Fruit fly (Drosophila melanogaster) whole organism, embryonic: ENCODE measurements around the gene CG46440.

ENCODE experiments used
- Adf1 ChIP-seq: fragments of 200-800 bp; sonication (Bioruptor generic); IDR thresholded peaks from 2 replicates; pipeline ENCODE4 v1.3.6; 2022; ENCODE audit warnings: missing biosample characterization, missing genetic modification characterization
- Atf-2 ChIP-seq: fragments of 200-800 bp; sonication (Bioruptor generic); optimal IDR thresholded peaks from 2 replicates; lab custom pipeline; 2016; ENCODE audit warnings: missing biosample characterization, missing genetic modification characterization
- Blimp-1 ChIP-seq: fragments of 200-800 bp; sonication (Bioruptor generic); optimal IDR thresholded peaks from 3 replicates; lab custom pipeline; 2018; ENCODE audit warnings: missing biosample characterization, missing genetic modification characterization, mild to moderate bottlenecking, moderate library complexity, missing genetic modification reagents
- CG10565 ChIP-seq: fragments of 200-800 bp; sonication (Bioruptor generic); optimal IDR thresholded peaks from 3 replicates; lab custom pipeline; 2016; ENCODE audit warnings: missing biosample characterization, mild to moderate bottlenecking, missing genetic modification characterization
- CG10654 ChIP-seq: fragments of 200-800 bp; sonication (Bioruptor generic); optimal IDR thresholded peaks from 2 replicates; lab custom pipeline; 2016; ENCODE audit warnings: missing biosample characterization, missing genetic modification characterization
- CG10979 ChIP-seq: fragments of 200-800 bp; sonication (Bioruptor generic); optimal IDR thresholded peaks from 2 replicates; lab custom pipeline; 2018; ENCODE audit warnings: missing biosample characterization, mild to moderate bottlenecking, missing genetic modification characterization, moderate library complexity
- CG11093 ChIP-seq: fragments of 200-800 bp; sonication (Bioruptor generic); IDR thresholded peaks from 3 replicates; pipeline ENCODE4 v1.3.6; 2022; ENCODE audit warnings: missing biosample characterization, missing genetic modification characterization
- CG12299 ChIP-seq: fragments of 200-800 bp; sonication (Bioruptor generic); optimal IDR thresholded peaks from 2 replicates; lab custom pipeline; 2018; ENCODE audit warnings: missing biosample characterization, mild to moderate bottlenecking, missing genetic modification characterization
- CG13287 ChIP-seq: fragments of 200-800 bp; sonication (Bioruptor generic); IDR thresholded peaks from 2 replicates; pipeline ENCODE4 v1.3.6; 2022; ENCODE audit warnings: missing biosample characterization, missing genetic modification characterization; ENCODE audit not compliant: partially characterized antibody
- CG15073 ChIP-seq: fragments of 200-800 bp; sonication (Bioruptor generic); optimal IDR thresholded peaks from 2 replicates; lab custom pipeline; 2016; ENCODE audit warnings: missing biosample characterization, missing genetic modification characterization
- CG1529 ChIP-seq: fragments of 200-800 bp; sonication (Bioruptor generic); optimal IDR thresholded peaks from 3 replicates; lab custom pipeline; 2018; ENCODE audit warnings: missing biosample characterization, missing genetic modification characterization
- CG15601 ChIP-seq: fragments of 200-800 bp; sonication (Bioruptor generic); optimal IDR thresholded peaks from 3 replicates; lab custom pipeline; 2019; ENCODE audit warnings: missing biosample characterization, mild to moderate bottlenecking, missing genetic modification characterization, moderate library complexity
- CG1832 ChIP-seq: fragments of 200-800 bp; sonication (Bioruptor generic); optimal IDR thresholded peaks from 2 replicates; lab custom pipeline; 2017; ENCODE audit warnings: missing biosample characterization, mild to moderate bottlenecking, missing genetic modification characterization, inconsistent platforms
- CG2199 ChIP-seq: fragments of 200-800 bp; sonication (Bioruptor generic); IDR thresholded peaks from 3 replicates; pipeline ENCODE4 v1.3.6; 2022; ENCODE audit warnings: missing biosample characterization, missing genetic modification characterization
- CG32532 ChIP-seq: fragments of 200-800 bp; sonication (Bioruptor generic); IDR thresholded peaks from 2 replicates; pipeline ENCODE4 v1.3.6; 2022; ENCODE audit warnings: missing biosample characterization, missing genetic modification characterization
- CG34422 ChIP-seq: fragments of 200-800 bp; sonication (Bioruptor generic); IDR thresholded peaks from 3 replicates; pipeline ENCODE4 v1.3.6; 2022; ENCODE audit warnings: missing biosample characterization, missing genetic modification characterization
- CG5180 ChIP-seq: fragments of 200-800 bp; sonication (Bioruptor generic); optimal IDR thresholded peaks from 3 replicates; lab custom pipeline; 2017; ENCODE audit warnings: missing biosample characterization, missing genetic modification characterization, mild to moderate bottlenecking, moderate library complexity, missing genetic modification reagents
- CG7357 ChIP-seq: fragments of 200-800 bp; sonication (Bioruptor generic); IDR thresholded peaks from 3 replicates; pipeline ENCODE4 v1.3.6; 2022; ENCODE audit warnings: missing biosample characterization, missing genetic modification characterization
- CG7963 ChIP-seq: fragments of 200-800 bp; sonication (Bioruptor generic); IDR thresholded peaks from 3 replicates; pipeline ENCODE4 v1.3.6; 2022; ENCODE audit warnings: missing biosample characterization, missing genetic modification characterization; ENCODE audit not compliant: partially characterized antibody
- CG7987 ChIP-seq: fragments of 200-800 bp; sonication (Bioruptor generic); optimal IDR thresholded peaks from 2 replicates; lab custom pipeline; 2018; ENCODE audit warnings: missing biosample characterization, mild to moderate bottlenecking, missing genetic modification characterization, moderate library complexity
- CG8089 ChIP-seq: fragments of 200-800 bp; sonication (Bioruptor generic); optimal IDR thresholded peaks from 3 replicates; lab custom pipeline; 2016; ENCODE audit warnings: missing biosample characterization, missing genetic modification characterization
- CG8924 ChIP-seq: fragments of 200-800 bp; optimal IDR thresholded peaks from 3 replicates; lab custom pipeline; 2019; ENCODE audit warnings: missing biosample characterization, mild to moderate bottlenecking, missing genetic modification characterization, moderate library complexity
- CG9727 ChIP-seq: fragments of 200-800 bp; sonication (Bioruptor generic); optimal IDR thresholded peaks from 3 replicates; lab custom pipeline; 2017; ENCODE audit warnings: missing biosample characterization, mild to moderate bottlenecking, missing genetic modification characterization
- CrebB ChIP-seq: fragments of 200-800 bp; sonication (Bioruptor generic); optimal IDR thresholded peaks from 3 replicates; lab custom pipeline; 2018; ENCODE audit warnings: missing biosample characterization, mild to moderate bottlenecking, missing genetic modification characterization
- HLHmδ ChIP-seq: fragments of 200-800 bp; sonication (Bioruptor generic); optimal IDR thresholded peaks from 2 replicates; lab custom pipeline; 2018; ENCODE audit warnings: missing biosample characterization, mild to moderate bottlenecking, missing genetic modification characterization, moderate library complexity
- HmgZ ChIP-seq: fragments of 200-800 bp; sonication (Bioruptor generic); optimal IDR thresholded peaks from 2 replicates; lab custom pipeline; 2018; ENCODE audit warnings: missing biosample characterization, mild to moderate bottlenecking, missing genetic modification characterization
- Hsf ChIP-seq: fragments of 200-800 bp; sonication (Bioruptor generic); optimal IDR thresholded peaks from 3 replicates; lab custom pipeline; 2016; ENCODE audit warnings: missing biosample characterization, missing genetic modification characterization
- NK7.1 ChIP-seq: fragments of 200-800 bp; sonication (Bioruptor generic); optimal IDR thresholded peaks from 3 replicates; lab custom pipeline; 2016; ENCODE audit warnings: missing biosample characterization, missing genetic modification characterization
- Optix ChIP-seq: fragments of 200-800 bp; sonication (Bioruptor generic); IDR thresholded peaks from 3 replicates; pipeline ENCODE4 v1.3.6; 2022; ENCODE audit warnings: missing biosample characterization, missing genetic modification characterization
- Pdp1 ChIP-seq, 2 experiments: fragments of 200-800 bp; sonication (Bioruptor generic); optimal IDR thresholded peaks; 3 replicates each; lab custom pipeline; 2016; ENCODE audit warnings: missing biosample characterization in 2 of 2, missing genetic modification characterization in 2 of 2, mild to moderate bottlenecking in 1 of 2, moderate library complexity in 1 of 2
- Tbp ChIP-seq: fragments of >200 bp; optimal IDR thresholded peaks from 2 replicates; lab custom pipeline; 2018; ENCODE audit warnings: missing biosample characterization, missing genetic modification characterization
- ash1 ChIP-seq: fragments of 200-800 bp; sonication (Bioruptor generic); optimal IDR thresholded peaks from 2 replicates; lab custom pipeline; 2018; ENCODE audit warnings: missing biosample characterization, mild to moderate bottlenecking, missing genetic modification characterization
- cg ChIP-seq: fragments of 200-800 bp; sonication (Bioruptor generic); optimal IDR thresholded peaks from 3 replicates; lab custom pipeline; 2019; ENCODE audit warnings: missing biosample characterization, mild to moderate bottlenecking, missing genetic modification characterization, moderate library complexity
- ci ChIP-seq: fragments of 200-800 bp; sonication (Bioruptor generic); IDR thresholded peaks from 3 replicates; pipeline ENCODE4 v1.3.6; 2022; ENCODE audit warnings: missing biosample characterization, missing genetic modification characterization
- emc ChIP-seq: fragments of 200-800 bp; sonication (Bioruptor generic); optimal IDR thresholded peaks from 2 replicates; lab custom pipeline; 2016; ENCODE audit warnings: missing biosample characterization, missing genetic modification characterization
- en ChIP-seq: fragments of 200-800 bp; sonication (Bioruptor generic); optimal IDR thresholded peaks from 2 replicates; lab custom pipeline; 2016; ENCODE audit warnings: missing biosample characterization, missing genetic modification characterization
- grn ChIP-seq: fragments of 200-800 bp; sonication (Bioruptor generic); optimal IDR thresholded peaks from 3 replicates; lab custom pipeline; 2017; ENCODE audit warnings: missing biosample characterization, missing genetic modification characterization
- ind ChIP-seq: fragments of 200-800 bp; sonication (Bioruptor generic); optimal IDR thresholded peaks from 3 replicates; lab custom pipeline; 2016; ENCODE audit warnings: missing biosample characterization, missing genetic modification characterization
- lbe ChIP-seq: fragments of 200-800 bp; sonication (Bioruptor generic); optimal IDR thresholded peaks from 2 replicates; lab custom pipeline; 2016; ENCODE audit warnings: missing biosample characterization, mild to moderate bottlenecking, missing genetic modification characterization
- nerfin-1 ChIP-seq: fragments of 200-800 bp; sonication (Bioruptor generic); optimal IDR thresholded peaks from 3 replicates; lab custom pipeline; 2019; ENCODE audit warnings: missing biosample characterization, mild to moderate bottlenecking, missing genetic modification characterization, moderate library complexity
- pan ChIP-seq, 4 experiments: fragments of >200 bp in 3 of 4; fragments of 200-800 bp in 1 of 4; sonication (Bioruptor generic) in 1 of 4; optimal IDR thresholded peaks in 3 of 4; IDR thresholded peaks in 1 of 4; 2 replicates each; pipeline versions ENCODE4 v1.3.6 to Lab custom; 2017 to 2022; ENCODE audit warnings: missing biosample characterization in 2 of 4, missing genetic modification characterization in 2 of 4, mixed read lengths in 1 of 4
- schlank ChIP-seq: fragments of 200-800 bp; sonication (Bioruptor generic); optimal IDR thresholded peaks from 2 replicates; lab custom pipeline; 2018; ENCODE audit warnings: missing biosample characterization, mild to moderate bottlenecking, missing genetic modification characterization
- sd ChIP-seq: fragments of 200-800 bp; sonication (Bioruptor generic); optimal IDR thresholded peaks from 3 replicates; lab custom pipeline; 2018; ENCODE audit warnings: missing biosample characterization, mild to moderate bottlenecking, missing genetic modification characterization, moderate library complexity
- sens ChIP-seq: fragments of 200-800 bp; sonication (Bioruptor generic); peaks from one replicate; lab custom pipeline; 2016; ENCODE audit warnings: missing biosample characterization, missing genetic modification characterization
- sna ChIP-seq: fragments of 200-800 bp; sonication (Bioruptor generic); IDR thresholded peaks from 2 replicates; pipeline ENCODE4 v1.3.6; 2022; ENCODE audit warnings: missing biosample characterization, missing genetic modification characterization; ENCODE audit not compliant: partially characterized antibody
- ssp ChIP-seq: fragments of 200-800 bp; sonication (Bioruptor generic); IDR thresholded peaks from 2 replicates; pipeline ENCODE4 v1.3.6; 2022; ENCODE audit warnings: missing biosample characterization, missing genetic modification characterization
- usp ChIP-seq: fragments of >200 bp; optimal IDR thresholded peaks from 2 replicates; lab custom pipeline; 2017; ENCODE audit warnings: missing biosample characterization, missing genetic modification characterization
- z ChIP-seq: fragments of 200-800 bp; sonication (Bioruptor generic); IDR thresholded peaks from 3 replicates; pipeline ENCODE4 v1.3.6; 2022; ENCODE audit warnings: missing biosample characterization, missing genetic modification characterization
- zen ChIP-seq: fragments of 200-800 bp; sonication (Bioruptor generic); optimal IDR thresholded peaks from 3 replicates; lab custom pipeline; 2018; ENCODE audit warnings: missing biosample characterization, mild to moderate bottlenecking, missing genetic modification characterization, moderate library complexity

The CG46440 gene

DNA sequence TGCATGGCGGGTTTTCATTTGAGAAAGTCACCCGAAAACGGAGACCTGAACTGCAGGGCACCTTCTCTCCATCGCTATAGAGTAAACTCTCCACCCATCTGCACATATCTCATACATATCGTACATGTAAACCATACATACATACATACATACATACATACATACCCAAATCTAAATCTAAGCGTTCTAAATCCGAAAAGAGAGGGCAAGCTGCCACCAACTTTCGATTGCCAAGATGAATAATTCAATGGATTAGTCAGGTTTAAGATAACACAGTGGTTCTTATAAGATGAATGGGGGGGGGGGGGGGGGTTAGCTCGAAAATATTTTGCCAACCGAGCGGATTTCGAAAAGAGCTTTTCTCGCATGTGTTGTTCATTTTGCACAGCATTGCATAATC lies 43.1 kb downstream of the CG46440 start:
- TF ChIP-seq Blimp-1 (GFP tag; lab: Kevin White, UChicago) (peak; percentile 73), sd (tag; lab: Kevin White, UChicago) (peak; percentile 21), cg (peak; percentile 58), NK7.1 (GFP tag; lab: Kevin White, UChicago) (no peak)

DNA sequence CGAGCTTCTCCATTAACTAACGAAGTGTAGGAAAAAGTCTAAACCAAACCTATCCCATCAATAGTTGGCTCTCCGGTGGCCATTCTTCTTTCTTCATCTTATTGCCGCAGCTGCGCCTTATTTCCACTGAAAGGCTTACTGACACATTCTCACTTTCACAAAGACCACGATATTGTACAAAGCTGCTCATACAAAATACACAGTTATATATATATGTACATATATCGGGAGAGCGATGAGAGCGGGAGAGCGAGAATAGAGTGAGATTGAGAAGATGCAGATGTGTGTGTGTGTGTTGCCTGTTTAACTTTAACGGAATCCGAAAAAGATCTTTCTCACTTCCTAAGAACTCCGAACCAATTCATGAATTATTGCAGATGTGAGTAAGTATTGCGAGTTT lies 44.4 kb downstream of the CG46440 start:
- TF ChIP-seq ssp: no peak
- TF ChIP-seq CG10979 (tag; lab: Kevin White, UChicago): no peak
- TF ChIP-seq CG13287: 0 out of 2 replicates have a peak, but pooled peaks have one; percentile 11
- no peak for TF ChIP-seq Pdp1 (GFP tag; optimal IDR thresholded peaks at IDR 0.05; lab: Kevin White, UChicago)
- no peak for TF ChIP-seq CG8924 (tag; lab: Kevin White, UChicago)
- TF ChIP-seq Hsf: no peak
- TF ChIP-seq ash1 (GFP tag; lab: Kevin White, UChicago): no peak
- TF ChIP-seq CG10565 (GFP tag; lab: Kevin White, UChicago): no peak
- TF ChIP-seq CG11093: no peak
- TF ChIP-seq schlank (tag; lab: Kevin White, UChicago): no peak
- TF ChIP-seq Optix: no peak
- no peak for TF ChIP-seq CG15073 (GFP tag; lab: Kevin White, UChicago)
- TF ChIP-seq usp: no peak
- no peak for TF ChIP-seq CG34422 (GFP tag; lab: Robert Waterston, UW)
- no peak for TF ChIP-seq nerfin-1 (tag; lab: Kevin White, UChicago)
- no peak for TF ChIP-seq ind (GFP tag; lab: Kevin White, UChicago)
- no peak for TF ChIP-seq CG32532 (GFP tag; lab: Robert Waterston, UW)
- 0 out of 3 replicates have a peak, but pooled peaks have one; percentile 58 for TF ChIP-seq z (GFP tag; lab: Robert Waterston, UW)
- TF ChIP-seq Tbp (GFP tag; lab: Kevin White, UChicago): no peak
- TF ChIP-seq CG2199 (GFP tag; lab: Robert Waterston, UW): peak; percentile 83; the same call in 2 of the 3 replicates
- TF ChIP-seq sna (GFP tag; lab: Robert Waterston, UW): no peak
- TF ChIP-seq CG15601 (tag; lab: Kevin White, UChicago): no peak
- TF ChIP-seq lbe (GFP tag; lab: Kevin White, UChicago): peak; percentile 62
- no peak for TF ChIP-seq Atf-2
- TF ChIP-seq CrebB (tag; lab: Kevin White, UChicago): no peak
- no peak for TF ChIP-seq CG7963
- TF ChIP-seq HmgZ: no peak
- no peak for TF ChIP-seq CG1832 (GFP tag; lab: Kevin White, UChicago)
- no peak for TF ChIP-seq CG10654 (GFP tag; lab: Kevin White, UChicago)
- no peak for TF ChIP-seq emc (GFP tag; lab: Kevin White, UChicago)
- no peak for TF ChIP-seq en (GFP tag; lab: Kevin White, UChicago)
- TF ChIP-seq Adf1: no peak
- TF ChIP-seq CG8089: no peak
- TF ChIP-seq pan (optimal IDR thresholded peaks at IDR 0.05; lab: Kevin White, UChicago): no peak
- no peak for TF ChIP-seq pan (GFP tag; optimal IDR thresholded peaks at IDR 0.05 in 1 of 2, IDR thresholded peaks at IDR 0.05 in 1 of 2)
- no peak for TF ChIP-seq grn (GFP tag; lab: Kevin White, UChicago)
- 0 out of 3 replicates have a peak, but pooled peaks have one; percentile 16 for TF ChIP-seq ci (GFP tag; lab: Robert Waterston, UW)
- no peak for TF ChIP-seq CG1529 (GFP tag; lab: Kevin White, UChicago)
- TF ChIP-seq CG12299 (tag; lab: Kevin White, UChicago): no peak
- TF ChIP-seq CG7987 (GFP tag; lab: Kevin White, UChicago): no peak
- peak; percentile 11 for TF ChIP-seq CG5180 (GFP tag; lab: Kevin White, UChicago)
- no peak for TF ChIP-seq zen (tag; lab: Kevin White, UChicago)
- TF ChIP-seq CG9727 (GFP tag; lab: Kevin White, UChicago): no peak
- TF ChIP-seq CG7357: 0 out of 3 replicates have a peak, but pooled peaks have one; percentile 14
- TF ChIP-seq sens (GFP tag; lab: Kevin White, UChicago): no peak
- no peak for TF ChIP-seq HLHmδ
